Fruit fly (Drosophila melanogaster): ENCODE results near the gene CapaR.

CapaR gene

DNA sequence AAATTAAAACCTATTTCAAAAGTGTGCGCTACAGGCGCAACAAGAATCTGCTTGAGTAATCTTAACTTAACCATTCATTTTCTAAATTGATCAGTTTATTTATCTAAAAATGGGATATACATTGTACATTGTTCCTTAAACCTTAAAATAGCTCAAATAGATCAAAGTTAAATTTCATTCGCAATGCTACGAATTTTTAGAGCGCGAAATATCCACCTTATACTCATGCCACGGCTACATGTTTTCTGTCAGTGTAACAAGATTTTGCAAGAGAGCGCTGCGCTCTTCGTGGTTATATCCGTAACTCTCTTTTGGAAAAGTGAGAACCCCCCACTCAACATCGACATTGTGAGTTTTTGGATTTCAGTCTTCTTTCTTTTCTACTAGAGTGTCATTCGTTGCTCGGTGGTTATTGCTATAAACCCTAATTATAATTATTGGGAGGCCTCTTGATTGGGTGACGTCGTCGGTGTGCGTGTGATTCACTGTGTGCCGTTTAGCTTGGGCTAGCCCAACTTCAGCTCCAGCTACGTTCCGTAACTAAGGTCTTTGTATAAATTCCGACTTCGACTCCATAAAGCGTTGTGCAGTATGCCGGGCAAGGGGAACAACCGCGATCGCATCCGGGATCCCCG is 52.4 kb downstream of the CapaR start (continued):
- no peak for TF ChIP-seq sisA (GFP tag; IDR thresholded peaks at IDR 0.05)
- TF ChIP-seq C15 (GFP tag; IDR thresholded peaks at IDR 0.05), result no peak
- no peak for TF ChIP-seq Tbp (GFP tag; optimal IDR thresholded peaks at IDR 0.05)
- no peak for TF ChIP-seq CG14965 (GFP tag; optimal IDR thresholded peaks at IDR 0.05; ENCODE audit: borderline replicate concordance)
- peak; percentile 29 for TF ChIP-seq dpn (GFP tag; optimal IDR thresholded peaks at IDR 0.05)
- no peak for TF ChIP-seq CG17568 (GFP tag; optimal IDR thresholded peaks at IDR 0.05)
- peak; percentile 57 for TF ChIP-seq CG10209 (GFP tag; optimal IDR thresholded peaks at IDR 0.05)
- TF ChIP-seq sr (GFP tag; IDR thresholded peaks at IDR 0.05), result no peak
- TF ChIP-seq CG5953 (GFP tag; IDR thresholded peaks at IDR 0.05), result no peak
- TF ChIP-seq Bteb2 (GFP tag; optimal IDR thresholded peaks at IDR 0.05), result no peak
- no peak for TF ChIP-seq CkIIα-i1 (GFP tag; IDR thresholded peaks at IDR 0.05)
- peak; percentile 37 for TF ChIP-seq nmo (GFP tag; optimal IDR thresholded peaks at IDR 0.05)
- no peak for TF ChIP-seq Gsc (GFP tag; IDR thresholded peaks at IDR 0.05)
- TF ChIP-seq unc-4 (GFP tag; IDR thresholded peaks at IDR 0.05; ENCODE audit: partially characterized antibody), result no peak
- no peak for TF ChIP-seq Vsx1 (GFP tag; optimal IDR thresholded peaks at IDR 0.05)
- TF ChIP-seq CG17385 (GFP tag; optimal IDR thresholded peaks at IDR 0.05), result peak; percentile 31
- no peak for TF ChIP-seq Elba2 (GFP tag; optimal IDR thresholded peaks at IDR 0.05)
- peak; percentile 35 for TF ChIP-seq CG7839 (tag; optimal IDR thresholded peaks at IDR 0.05)
- peak; percentile 51 for TF ChIP-seq CG17328 (GFP tag; IDR thresholded peaks at IDR 0.05)
- TF ChIP-seq kah (GFP tag; optimal IDR thresholded peaks at IDR 0.05), result no peak
- peak in 1 of 3 experiments; percentile 25 for TF ChIP-seq lola (GFP tag; optimal IDR thresholded peaks at IDR 0.05)
- no peak for TF ChIP-seq lmd (GFP tag; IDR thresholded peaks at IDR 0.05)
- TF ChIP-seq br (optimal IDR thresholded peaks at IDR 0.05), result no peak
- TF ChIP-seq sim (GFP tag; IDR thresholded peaks at IDR 0.05), result 0 out of 2 replicates have a peak, but pooled peaks have one; percentile 35
- TF ChIP-seq CG10462 (GFP tag; optimal IDR thresholded peaks at IDR 0.05), result peak; percentile 21
- TF ChIP-seq CG32532 (GFP tag; IDR thresholded peaks at IDR 0.05), result 0 out of 2 replicates have a peak, but pooled peaks have one; percentile 23
- TF ChIP-seq CG8388 (GFP tag; optimal IDR thresholded peaks at IDR 0.05), result peak; percentile 46
- peak; percentile 61; the same call in 2 of the 3 replicates for TF ChIP-seq CG17361 (GFP tag; IDR thresholded peaks at IDR 0.05)
- TF ChIP-seq Ada2b (GFP tag; IDR thresholded peaks at IDR 0.05), result peak; percentile 24; the same call in 1 of the 2 replicates
- TF ChIP-seq grau (tag; optimal IDR thresholded peaks at IDR 0.05), result peak; percentile 41
- no peak for TF ChIP-seq CG34224 (GFP tag; IDR thresholded peaks at IDR 0.05; ENCODE audit: partially characterized antibody)
- TF ChIP-seq bcd (GFP tag; optimal IDR thresholded peaks at IDR 0.05), result peak; percentile 6
- TF ChIP-seq Sox100B (GFP tag; optimal IDR thresholded peaks at IDR 0.05), result peak; percentile 30
- peak; percentile 50 for TF ChIP-seq Hsf (GFP tag; optimal IDR thresholded peaks at IDR 0.05)
- peak; percentile 5 for TF ChIP-seq CG18476 (GFP tag; optimal IDR thresholded peaks at IDR 0.05)
- TF ChIP-seq Xbp1 (GFP tag; optimal IDR thresholded peaks at IDR 0.05), result peak; percentile 55
- peak; percentile 25; the same call in 1 of the 2 replicates for TF ChIP-seq sob (GFP tag; IDR thresholded peaks at IDR 0.05)
- no peak for TF ChIP-seq crc (GFP tag; optimal IDR thresholded peaks at IDR 0.05)
- no peak for TF ChIP-seq Myb (GFP tag; optimal IDR thresholded peaks at IDR 0.05)
- TF ChIP-seq CG15269 (tag; optimal IDR thresholded peaks at IDR 0.05), result peak; percentile 53
- TF ChIP-seq CG12299 (tag; optimal IDR thresholded peaks at IDR 0.05), result no peak
- 0 out of 2 replicates have a peak, but pooled peaks have one; percentile 18 for TF ChIP-seq Atf6 (GFP tag; IDR thresholded peaks at IDR 0.05)
- TF ChIP-seq psq (GFP tag; optimal IDR thresholded peaks at IDR 0.05), result no peak
- no peak for TF ChIP-seq CG16813 (GFP tag; IDR thresholded peaks at IDR 0.05; ENCODE audit: partially characterized antibody)
- no peak for TF ChIP-seq CG8281 (tag; optimal IDR thresholded peaks at IDR 0.05)
- no peak for TF ChIP-seq CG12942 (GFP tag; optimal IDR thresholded peaks at IDR 0.05)
- peak; percentile 32 for TF ChIP-seq D19A (tag; optimal IDR thresholded peaks at IDR 0.05)
- peak; percentile 36 for TF ChIP-seq zfh2 (GFP tag; optimal IDR thresholded peaks at IDR 0.05)
- no peak for TF ChIP-seq Neu2 (GFP tag; optimal IDR thresholded peaks at IDR 0.05; ENCODE audit: borderline replicate concordance)
- TF ChIP-seq ttk (GFP tag; IDR thresholded peaks at IDR 0.05), result no peak

All from whole organism, embryonic.